Fruit fly (Drosophila melanogaster) whole organism, adult: ENCODE data around the gene kin17.

Source experiments
- CG11617 ChIP-seq: fragments of 200-800 bp; sonication (Bioruptor generic); optimal IDR thresholded peaks from 2 replicates; lab custom pipeline; 2017; ENCODE audit warnings: mild to moderate bottlenecking, missing biosample characterization, missing genetic modification reagents, missing genetic modification characterization
- CG12768 ChIP-seq: fragments of 200-800 bp; sonication (Bioruptor generic); optimal IDR thresholded peaks from 2 replicates; lab custom pipeline; 2017; ENCODE audit warnings: missing biosample characterization, missing genetic modification characterization, mild to moderate bottlenecking, moderate library complexity, missing genetic modification reagents
- CG14711 ChIP-seq: fragments of 200-800 bp; sonication (Bioruptor generic); optimal IDR thresholded peaks from 2 replicates; lab custom pipeline; 2018; ENCODE audit warnings: missing biosample characterization, mild to moderate bottlenecking, missing genetic modification characterization, moderate library complexity
- CG1620 ChIP-seq: fragments of 200-800 bp; sonication (Bioruptor generic); optimal IDR thresholded peaks from 2 replicates; lab custom pipeline; 2016; ENCODE audit warnings: missing biosample characterization, missing genetic modification characterization
- CG33017 ChIP-seq: fragments of 200-800 bp; sonication (Bioruptor generic); optimal IDR thresholded peaks from 2 replicates; lab custom pipeline; 2018; ENCODE audit warnings: missing biosample characterization, mild to moderate bottlenecking, missing genetic modification characterization, moderate library complexity
- CG5204 ChIP-seq: fragments of 200-800 bp; sonication (Bioruptor generic); optimal IDR thresholded peaks from 2 replicates; lab custom pipeline; 2016; ENCODE audit warnings: missing biosample characterization, missing genetic modification characterization
- CG7045 ChIP-seq: fragments of 200-800 bp; sonication (Bioruptor generic); optimal IDR thresholded peaks from 2 replicates; lab custom pipeline; 2017; ENCODE audit warnings: missing biosample characterization, mild to moderate bottlenecking, missing genetic modification characterization
- CG7101 ChIP-seq: fragments of 200-800 bp; sonication (Bioruptor generic); optimal IDR thresholded peaks from 2 replicates; lab custom pipeline; 2018; ENCODE audit warnings: missing biosample characterization, mild to moderate bottlenecking, missing genetic modification characterization, moderate library complexity
- Clk ChIP-seq: fragments of 200-800 bp; sonication (Bioruptor generic); optimal IDR thresholded peaks from 2 replicates; lab custom pipeline; 2017; ENCODE audit warnings: missing biosample characterization, missing genetic modification characterization
- Crg-1 ChIP-seq: fragments of 200-800 bp; sonication (Bioruptor generic); optimal IDR thresholded peaks from 2 replicates; lab custom pipeline; 2016; ENCODE audit warnings: missing biosample characterization, missing genetic modification characterization
- Hr96 ChIP-seq: fragments of 200-800 bp; sonication (Bioruptor generic); optimal IDR thresholded peaks from 2 replicates; lab custom pipeline; 2016; ENCODE audit warnings: missing biosample characterization, missing genetic modification characterization
- Mnt ChIP-seq: fragments of 200-800 bp; sonication (Bioruptor generic); optimal IDR thresholded peaks from 2 replicates; lab custom pipeline; 2016; ENCODE audit warnings: missing biosample characterization, mild to moderate bottlenecking, missing genetic modification characterization
- bab1 ChIP-seq: fragments of 200-800 bp; sonication (Bioruptor generic); optimal IDR thresholded peaks from 3 replicates; lab custom pipeline; 2019; ENCODE audit warnings: missing biosample characterization, mild to moderate bottlenecking, missing genetic modification characterization, moderate library complexity
- cic ChIP-seq: fragments of 200-800 bp; sonication (Bioruptor generic); optimal IDR thresholded peaks from 2 replicates; lab custom pipeline; 2017; ENCODE audit warnings: missing biosample characterization, mild to moderate bottlenecking, missing genetic modification characterization, moderate library complexity
- cnc ChIP-seq, 2 experiments: fragments of >200 bp; optimal IDR thresholded peaks; 2 replicates each; lab custom pipeline; 2017
- kay ChIP-seq: fragments of 200-800 bp; sonication (Bioruptor generic); peaks from one replicate; lab custom pipeline; 2016; ENCODE audit warnings: missing biosample characterization, missing genetic modification characterization, borderline replicate concordance
- ovo ChIP-seq: fragments of 200-800 bp; sonication (Bioruptor generic); optimal IDR thresholded peaks from 2 replicates; lab custom pipeline; 2016; ENCODE audit warnings: missing biosample characterization, missing genetic modification characterization
- pad ChIP-seq: fragments of 200-800 bp; sonication (Bioruptor generic); optimal IDR thresholded peaks from 3 replicates; lab custom pipeline; 2017; ENCODE audit warnings: missing biosample characterization, missing genetic modification characterization, mild to moderate bottlenecking, moderate library complexity, missing genetic modification reagents
- tj ChIP-seq: fragments of 200-800 bp; sonication (Bioruptor generic); optimal IDR thresholded peaks from 3 replicates; lab custom pipeline; 2017; ENCODE audit warnings: missing biosample characterization, mild to moderate bottlenecking, missing genetic modification characterization, moderate library complexity
- toe ChIP-seq: fragments of 200-800 bp; sonication (Bioruptor generic); optimal IDR thresholded peaks from 2 replicates; lab custom pipeline; 2016; ENCODE audit warnings: missing biosample characterization, missing genetic modification characterization

Gene kin17

dm6 chr3L:20402665-20403492 is 46.3 kb downstream of the kin17 start:
- no peak for TF ChIP-seq CG11617
- no peak for TF ChIP-seq Crg-1 (GFP tag; lab: Kevin White, UChicago)
- no peak for TF ChIP-seq CG33017 (tag; lab: Kevin White, UChicago)
- no peak for TF ChIP-seq Clk (GFP tag; lab: Kevin White, UChicago)
- TF ChIP-seq CG5204: no peak
- TF ChIP-seq CG14711 (tag; lab: Kevin White, UChicago): no peak
- no peak for TF ChIP-seq toe (GFP tag; lab: Kevin White, UChicago)
- TF ChIP-seq bab1 (GFP tag; lab: Kevin White, UChicago): no peak
- TF ChIP-seq Hr96: no peak
- TF ChIP-seq cnc (optimal IDR thresholded peaks at IDR 0.05; lab: Kevin White, UChicago): no peak
- TF ChIP-seq CG7045 (GFP tag; lab: Kevin White, UChicago): no peak
- TF ChIP-seq kay (GFP tag; lab: Kevin White, UChicago): no peak
- TF ChIP-seq ovo (GFP tag; lab: Kevin White, UChicago): no peak
- no peak for TF ChIP-seq CG12768 (GFP tag; lab: Kevin White, UChicago)
- TF ChIP-seq tj: no peak
- no peak for TF ChIP-seq Mnt (GFP tag; lab: Kevin White, UChicago)

- no peak for TF ChIP-seq Clk (GFP tag; lab: Kevin White, UChicago)
- no peak for TF ChIP-seq kay (GFP tag; lab: Kevin White, UChicago)
- peak; percentile 10 for TF ChIP-seq bab1 (GFP tag; lab: Kevin White, UChicago)
These were observed 47.1 kb downstream of the kin17 start for dm6 chr3L:20403493-20404379.

dm6 chr3L:20404515-20404914 is 47.9 kb downstream of the kin17 start:
- TF ChIP-seq CG12768 (GFP tag; lab: Kevin White, UChicago) (no peak), bab1 (GFP tag; lab: Kevin White, UChicago) (no peak), Clk (GFP tag; lab: Kevin White, UChicago) (no peak), tj (no peak), CG14711 (tag; lab: Kevin White, UChicago) (no peak), pad (GFP tag; lab: Kevin White, UChicago) (no peak), CG7101 (no peak), Mnt (GFP tag; lab: Kevin White, UChicago) (no peak)

- TF ChIP-seq Crg-1 (GFP tag; lab: Kevin White, UChicago) (no peak), CG11617 (no peak), CG7101 (no peak), Hr96 (no peak), toe (GFP tag; lab: Kevin White, UChicago) (no peak), CG12768 (GFP tag; lab: Kevin White, UChicago) (no peak), CG5204 (no peak), pad (GFP tag; lab: Kevin White, UChicago) (no peak), CG14711 (tag; lab: Kevin White, UChicago) (no peak), ovo (GFP tag; lab: Kevin White, UChicago) (no peak), CG7045 (GFP tag; lab: Kevin White, UChicago) (no peak), cnc (optimal IDR thresholded peaks at IDR 0.05; lab: Kevin White, UChicago) (no peak)
These were observed 48.8 kb downstream of the kin17 start for dm6 chr3L:20405337-20405887.

dm6 chr3L:20405971-20406948 is 49.7 kb downstream of the kin17 start:
- TF ChIP-seq CG11617: peak; percentile 12
- TF ChIP-seq cic (GFP tag; lab: Kevin White, UChicago): no peak
- no peak for TF ChIP-seq CG12768 (GFP tag; lab: Kevin White, UChicago)
- no peak for TF ChIP-seq Hr96
- no peak for TF ChIP-seq CG1620 (GFP tag; lab: Kevin White, UChicago)
- peak; percentile 12 for TF ChIP-seq CG7101
- no peak for TF ChIP-seq CG14711 (tag; lab: Kevin White, UChicago)
- no peak for TF ChIP-seq Mnt (GFP tag; lab: Kevin White, UChicago)
- TF ChIP-seq CG7045 (GFP tag; lab: Kevin White, UChicago): no peak
- TF ChIP-seq kay (GFP tag; lab: Kevin White, UChicago): peak; percentile 14
- peak; percentile 26 for TF ChIP-seq CG33017 (tag; lab: Kevin White, UChicago)
